Worm (Caenorhabditis elegans) whole organism, L4/young adult: ENCODE data around the gene unc-18.

Experiments
- W03F9.2 ChIP-seq: fragments of 150-350 bp; optimal IDR thresholded peaks from 2 replicates; lab custom pipeline; 2014; ENCODE audit warnings: missing biosample characterization, missing genetic modification characterization
- dao-5 ChIP-seq: sonication (generic microtip); optimal IDR thresholded peaks from 2 replicates; lab custom pipeline; 2016; ENCODE audit warnings: missing genotype, missing genetic modification characterization, moderate library complexity, missing compliant biosample characterization
- him-1 ChIP-seq: sonication (generic microtip); optimal IDR thresholded peaks from 2 replicates; lab custom pipeline; 2016; ENCODE audit warnings: missing genotype, missing genetic modification reagents, missing genetic modification characterization, missing compliant biosample characterization

DNA sequence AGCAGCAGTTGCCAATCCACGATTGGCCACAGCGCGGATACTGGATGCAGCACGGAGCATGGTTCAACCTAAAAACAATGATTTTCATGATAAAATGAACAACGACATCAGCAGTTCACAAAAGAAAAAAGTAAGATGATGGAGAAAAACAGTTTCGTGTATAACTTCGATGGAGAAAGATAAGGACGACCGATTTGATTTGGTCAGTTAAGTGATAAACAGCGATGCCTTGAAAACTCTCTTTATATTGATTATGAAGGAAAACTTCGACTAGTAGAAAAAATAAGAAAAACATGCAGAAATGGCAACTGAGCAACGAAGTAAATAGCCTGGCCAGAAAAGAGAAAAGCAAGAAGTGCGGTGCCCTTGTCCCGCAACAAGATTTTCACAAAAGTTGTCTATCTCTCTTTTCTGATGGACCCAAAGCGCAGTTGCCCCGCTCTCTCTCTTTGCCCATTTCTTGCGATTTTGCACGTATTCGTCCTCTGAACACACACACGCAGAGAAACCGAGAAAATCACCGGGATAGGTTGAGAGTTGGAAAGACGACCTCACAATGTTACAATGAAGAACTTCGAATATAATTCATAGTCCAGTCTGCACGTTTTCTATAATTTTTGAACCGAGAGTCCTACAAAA lies 21.7 kb upstream of the unc-18 start, which contains the start of gene pcca-1:
- TF ChIP-seq him-1 (tag; lab: Kevin White, UChicago) (no peak), dao-5 (tag; lab: Kevin White, UChicago) (no peak), W03F9.2 (tag; lab: Kevin White, UChicago) (no peak)
